Worm (Caenorhabditis elegans) whole organism, L4 larva: ENCODE results near the gene F07E5.9.

Source experiments
- ama-1 ChIP-seq: fragments of 150-350 bp; optimal IDR thresholded peaks from 2 replicates; lab custom pipeline; 2014; ENCODE audit warnings: inconsistent platforms, mixed read lengths
- ceh-28 ChIP-seq: fragments of 150-350 bp; optimal IDR thresholded peaks from 2 replicates; lab custom pipeline; 2014; ENCODE audit warnings: missing biosample characterization, missing genetic modification reagents, missing genetic modification characterization
- egl-43 ChIP-seq: fragments of 200-800 bp; sonication (Bioruptor generic); IDR thresholded peaks from 2 replicates; pipeline ENCODE4 v1.3.6; 2022; ENCODE audit warnings: missing genetic modification reagents, missing genetic modification characterization, missing compliant biosample characterization
- lim-7 ChIP-seq: fragments of 200-800 bp; sonication (Bioruptor generic); IDR thresholded peaks from 2 replicates; pipeline ENCODE4 v1.3.6; 2022; ENCODE audit warnings: missing genetic modification characterization, missing compliant biosample characterization
- mep-1 ChIP-seq: fragments of 150-350 bp; sonication (generic microtip); optimal IDR thresholded peaks from 3 replicates; lab custom pipeline; 2014; ENCODE audit warnings: missing biosample characterization, missing genetic modification characterization
- nhr-11 ChIP-seq: fragments of 150-350 bp; optimal IDR thresholded peaks from 2 replicates; lab custom pipeline; 2014; ENCODE audit warnings: missing biosample characterization, missing genetic modification characterization
- nhr-76 ChIP-seq: fragments of 150-350 bp; optimal IDR thresholded peaks from 2 replicates; lab custom pipeline; 2014; ENCODE audit warnings: missing biosample characterization, missing genetic modification characterization
- skn-1 ChIP-seq: fragments of 150-350 bp; optimal IDR thresholded peaks from 2 replicates; lab custom pipeline; 2014; ENCODE audit warnings: missing biosample characterization, missing genetic modification characterization
- tag-97 ChIP-seq: fragments of 200-800 bp; sonication (Bioruptor generic); IDR thresholded peaks from 2 replicates; pipeline ENCODE4 v1.3.6; 2022; ENCODE audit warnings: missing genetic modification characterization, missing compliant biosample characterization
- vab-7 ChIP-seq: fragments of 200-800 bp; sonication (Bioruptor generic); IDR thresholded peaks from 2 replicates; pipeline ENCODE4 v1.3.6; 2022; ENCODE audit warnings: missing genetic modification reagents, missing genetic modification characterization, missing compliant biosample characterization

DNA sequence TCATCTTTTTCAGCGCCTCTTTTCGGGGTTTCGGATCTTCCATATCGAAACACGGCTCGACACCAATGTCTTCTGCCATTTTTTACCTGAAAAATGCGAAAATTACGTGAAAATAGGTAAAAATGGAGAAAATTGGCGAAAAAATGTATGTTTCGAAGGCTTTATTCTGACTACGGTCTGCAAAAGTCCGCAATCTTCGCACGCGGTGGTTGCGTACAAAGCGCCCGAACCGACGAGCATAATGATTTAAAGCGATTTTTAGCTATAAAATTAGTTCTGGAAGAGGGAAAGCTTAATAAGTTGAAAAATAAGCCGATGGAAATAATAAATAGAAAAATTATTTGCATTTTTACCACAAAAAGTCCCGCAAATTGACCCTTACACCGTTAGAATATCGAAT lies 21.3 kb downstream of the F07E5.9 start, which contains the start of gene F07E5.5:
- TF ChIP-seq nhr-11 (tag; lab: Kevin White, UChicago) (peak; percentile 69), ama-1 (no peak), lim-7 (GFP tag; lab: Robert Waterston, UW) (no peak), mep-1 (tag; lab: Kevin White, UChicago) (no peak), vab-7 (GFP tag; lab: Robert Waterston, UW) (no peak), tag-97 (no peak), skn-1 (tag; lab: Kevin White, UChicago) (no peak), nhr-76 (tag; lab: Kevin White, UChicago) (no peak), ceh-28 (tag; lab: Kevin White, UChicago) (no peak), egl-43 (GFP tag; lab: Robert Waterston, UW) (no peak)
